Fruit fly (Drosophila melanogaster) Kc167 (cell line): ENCODE measurements around the gene axed.

Experiments
- Myc ChIP-seq: fragments of >200 bp; optimal IDR thresholded peaks from 2 replicates; lab custom pipeline; 2017; ENCODE audit warnings: missing external identifiers
- Sin3A ChIP-seq: fragments of >200 bp; optimal IDR thresholded peaks from 2 replicates; lab custom pipeline; 2018; ENCODE audit warnings: missing external identifiers
- h ChIP-seq: fragments of >200 bp; optimal IDR thresholded peaks from 3 replicates; lab custom pipeline; 2018; ENCODE audit warnings: missing external identifiers
- psq ChIP-seq: fragments of >200 bp; optimal IDR thresholded peaks from 2 replicates; lab custom pipeline; 2017; ENCODE audit warnings: missing external identifiers
- ttk ChIP-seq: sonication (Bioruptor generic); optimal IDR thresholded peaks from 2 replicates; lab custom pipeline; 2017; ENCODE audit warnings: missing external identifiers

DNA sequence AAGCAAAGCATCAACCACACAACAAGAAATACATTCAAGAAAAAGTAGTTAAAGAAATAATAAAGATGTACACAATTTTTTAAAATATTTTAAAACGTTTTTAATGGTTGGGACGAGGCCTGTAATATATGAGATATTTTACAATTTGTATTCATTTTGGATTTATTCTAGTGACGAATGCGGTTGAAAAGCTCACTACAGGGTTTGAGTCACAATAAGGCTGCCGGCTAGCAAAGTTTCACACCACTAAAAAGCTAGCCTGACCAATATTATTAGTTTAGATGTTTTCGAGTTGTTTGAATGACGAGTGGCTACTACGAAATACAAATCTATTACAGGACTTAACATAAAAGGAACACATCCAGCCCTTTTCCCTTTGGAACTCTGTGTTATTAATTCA lies 9.9 kb downstream of the axed start:
- TF ChIP-seq ttk (lab: Kevin White, UChicago) (no peak), psq (lab: Kevin White, UChicago) (no peak), Sin3A (lab: Kevin White, UChicago) (no peak), h (no peak), Myc (no peak)
